Worm (Caenorhabditis elegans) whole organism, early embryonic: ENCODE results near the gene smg-8.

Source experiments
- B0310.2 ChIP-seq: sonication (generic microtip); optimal IDR thresholded peaks from 2 replicates; lab custom pipeline; 2016; ENCODE audit warnings: mild to moderate bottlenecking, missing genetic modification characterization, missing compliant biosample characterization
- F13C5.2 ChIP-seq: sonication (generic microtip); optimal IDR thresholded peaks from 2 replicates; lab custom pipeline; 2017; ENCODE audit warnings: mild to moderate bottlenecking, missing genetic modification characterization, inconsistent platforms, missing compliant biosample characterization
- aly-1 ChIP-seq: sonication (generic microtip); optimal IDR thresholded peaks from 2 replicates; lab custom pipeline; 2016; ENCODE audit warnings: missing genetic modification characterization, missing compliant biosample characterization
- ama-1 ChIP-seq: fragments of 150-350 bp; optimal IDR thresholded peaks from 2 replicates; lab custom pipeline; 2014
- ceh-13 ChIP-seq: fragments of 200-800 bp; sonication (Bioruptor generic); optimal IDR thresholded peaks from 2 replicates; lab custom pipeline; 2018; ENCODE audit warnings: mild to moderate bottlenecking, missing genetic modification characterization, missing compliant biosample characterization
- ceh-36 ChIP-seq: sonication (generic microtip); optimal IDR thresholded peaks from 2 replicates; lab custom pipeline; 2016; ENCODE audit warnings: missing genetic modification characterization, inconsistent platforms, missing compliant biosample characterization
- ets-7 ChIP-seq: sonication (generic microtip); optimal IDR thresholded peaks from 2 replicates; lab custom pipeline; 2016; ENCODE audit warnings: missing genotype, missing genetic modification characterization, missing compliant biosample characterization
- flt-1 ChIP-seq: fragments of 200-800 bp; sonication (Bioruptor generic); IDR thresholded peaks from 2 replicates; pipeline ENCODE4 v1.3.6; 2022; ENCODE audit warnings: missing genetic modification characterization, missing compliant biosample characterization
- hmbx-1 ChIP-seq: sonication (generic microtip); optimal IDR thresholded peaks from 2 replicates; lab custom pipeline; 2016; ENCODE audit warnings: mild to moderate bottlenecking, missing genetic modification characterization, missing compliant biosample characterization
- hmg-4 ChIP-seq: fragments of 200-800 bp; sonication (Bioruptor generic); optimal IDR thresholded peaks from 2 replicates; lab custom pipeline; 2018; ENCODE audit warnings: mild to moderate bottlenecking, missing genetic modification characterization, missing compliant biosample characterization
- hnd-1 ChIP-seq: sonication (generic microtip); optimal IDR thresholded peaks from 2 replicates; lab custom pipeline; 2016; ENCODE audit warnings: missing genetic modification characterization, missing compliant biosample characterization
- pes-1 ChIP-seq: fragments of 200-800 bp; sonication (Bioruptor generic); IDR thresholded peaks from 2 replicates; pipeline ENCODE4 v1.3.6; 2022; ENCODE audit warnings: missing genetic modification reagents, missing genetic modification characterization, missing compliant biosample characterization
- scrt-1 ChIP-seq: fragments of 200-800 bp; sonication (Bioruptor generic); IDR thresholded peaks from 2 replicates; pipeline ENCODE4 v1.3.6; 2022; ENCODE audit warnings: missing genetic modification characterization, missing compliant biosample characterization
- sea-1 ChIP-seq: fragments of 200-800 bp; sonication (Bioruptor generic); conservative IDR thresholded peaks from 2 replicates; pipeline ENCODE4 v1.3.6; 2022; ENCODE audit warnings: missing genetic modification characterization, missing compliant biosample characterization
- tbx-11 ChIP-seq: fragments of 200-800 bp; sonication (Bioruptor generic); IDR thresholded peaks from 2 replicates; pipeline ENCODE4 v1.3.6; 2022; ENCODE audit warnings: missing genetic modification characterization, missing compliant biosample characterization
- tbx-37 ChIP-seq: fragments of 200-800 bp; sonication (Bioruptor generic); conservative IDR thresholded peaks from 2 replicates; pipeline ENCODE4 v1.3.6; 2022; ENCODE audit warnings: missing genetic modification reagents, missing genetic modification characterization, missing compliant biosample characterization
- tra-4 ChIP-seq: sonication (generic microtip); optimal IDR thresholded peaks from 2 replicates; lab custom pipeline; 2017; ENCODE audit warnings: missing genetic modification characterization, missing compliant biosample characterization

The smg-8 gene

ce11 chrII:14483813-14484212 lies 42.6 kb downstream of the smg-8 start:
- TF ChIP-seq pes-1 (GFP tag; lab: Robert Waterston, UW): no peak

ce11 chrII:14488661-14489060 lies 47.5 kb downstream of the smg-8 start, which contains the start of gene usp-14:
usp-14 (minus strand) TSS chrII:14488688.
- TF ChIP-seq hnd-1 (no peak), tbx-37 (GFP tag; lab: Robert Waterston, UW) (no peak), hmbx-1 (tag; lab: Kevin White, UChicago) (no peak), ceh-13 (GFP tag; lab: Kevin White, UChicago) (no peak)

- TF ChIP-seq tbx-11 (GFP tag; lab: Robert Waterston, UW): no peak
- no peak for TF ChIP-seq flt-1 (GFP tag; lab: Robert Waterston, UW)
- no peak for TF ChIP-seq aly-1 (tag; lab: Kevin White, UChicago)
- no peak for TF ChIP-seq B0310.2 (tag; lab: Kevin White, UChicago)
- TF ChIP-seq ceh-36: no peak
- TF ChIP-seq ceh-13 (GFP tag; lab: Kevin White, UChicago): no peak
- no peak for TF ChIP-seq F13C5.2 (tag; lab: Kevin White, UChicago)
- TF ChIP-seq tra-4 (tag; lab: Kevin White, UChicago): no peak
- TF ChIP-seq hmbx-1 (tag; lab: Kevin White, UChicago): no peak
- TF ChIP-seq ets-7 (tag; lab: Kevin White, UChicago): no peak
- no peak for TF ChIP-seq tbx-37 (GFP tag; lab: Robert Waterston, UW)
Measured at ce11 chrII:14489407-14489806, 48.2 kb downstream of the smg-8 start, which contains the start of gene vnut-1. vnut-1 (plus strand) TSS chrII:14489802.

- TF ChIP-seq ets-7 (tag; lab: Kevin White, UChicago): no peak
- no peak for TF ChIP-seq hmg-4 (GFP tag; lab: Kevin White, UChicago)
- TF ChIP-seq tbx-11 (GFP tag; lab: Robert Waterston, UW): no peak
- TF ChIP-seq hmbx-1 (tag; lab: Kevin White, UChicago): no peak
Measured at ce11 chrII:14492592-14493196, 51.5 kb downstream of the smg-8 start.

ce11 chrII:14494014-14494413 lies 52.8 kb downstream of the smg-8 start:
- TF ChIP-seq aly-1 (tag; lab: Kevin White, UChicago) (no peak), tbx-37 (GFP tag; lab: Robert Waterston, UW) (no peak), B0310.2 (tag; lab: Kevin White, UChicago) (no peak), sea-1 (no peak), ceh-13 (GFP tag; lab: Kevin White, UChicago) (no peak), hmg-4 (GFP tag; lab: Kevin White, UChicago) (no peak), tbx-11 (GFP tag; lab: Robert Waterston, UW) (no peak), F13C5.2 (tag; lab: Kevin White, UChicago) (no peak), ets-7 (tag; lab: Kevin White, UChicago) (no peak), ama-1 (lab: Kevin White, UChicago) (no peak), hmbx-1 (tag; lab: Kevin White, UChicago) (no peak), ceh-36 (no peak)

ce11 chrII:14494414-14494463 lies 53.0 kb downstream of the smg-8 start, which contains the start of gene cysl-2:
cysl-2 (minus strand) TSS chrII:14494451.
- no peak for TF ChIP-seq B0310.2 (tag; lab: Kevin White, UChicago)

ce11 chrII:14494464-14494863 lies 53.3 kb downstream of the smg-8 start:
- TF ChIP-seq ets-7 (tag; lab: Kevin White, UChicago) (no peak), ama-1 (lab: Kevin White, UChicago) (no peak), pes-1 (GFP tag; lab: Robert Waterston, UW) (no peak), tbx-11 (GFP tag; lab: Robert Waterston, UW) (no peak), B0310.2 (tag; lab: Kevin White, UChicago) (no peak), hmg-4 (GFP tag; lab: Kevin White, UChicago) (no peak), scrt-1 (no peak), flt-1 (GFP tag; lab: Robert Waterston, UW) (no peak), F13C5.2 (tag; lab: Kevin White, UChicago) (no peak)

ce11 chrII:14495341-14495740 lies 54.1 kb downstream of the smg-8 start:
- no peak for TF ChIP-seq hmg-4 (GFP tag; lab: Kevin White, UChicago)

- TF ChIP-seq pes-1 (GFP tag; lab: Robert Waterston, UW) (peak; percentile 93), ets-7 (tag; lab: Kevin White, UChicago) (peak; percentile 80), tbx-11 (GFP tag; lab: Robert Waterston, UW) (peak; percentile 90), tra-4 (tag; lab: Kevin White, UChicago) (peak; percentile 86), ceh-36 (peak; percentile 93), hmg-4 (GFP tag; lab: Kevin White, UChicago) (peak; percentile 98), tbx-37 (GFP tag; lab: Robert Waterston, UW) (peak; percentile 48; the same call in 1 of the 2 replicates), hmbx-1 (tag; lab: Kevin White, UChicago) (peak; percentile 87), hnd-1 (peak; percentile 95), ceh-13 (GFP tag; lab: Kevin White, UChicago) (peak; percentile 89), B0310.2 (tag; lab: Kevin White, UChicago) (peak; percentile 84), ama-1 (lab: Kevin White, UChicago) (no peak), sea-1 (peak; percentile 92), F13C5.2 (tag; lab: Kevin White, UChicago) (peak; percentile 90), scrt-1 (peak; percentile 91), flt-1 (GFP tag; lab: Robert Waterston, UW) (peak; percentile 91), aly-1 (tag; lab: Kevin White, UChicago) (peak; percentile 97)
Measured at ce11 chrII:14496809-14497208, 55.6 kb downstream of the smg-8 start.
